Comparison of ENCODE assay signal across 2 fruit fly cellular contexts in the genomic region with DNA sequence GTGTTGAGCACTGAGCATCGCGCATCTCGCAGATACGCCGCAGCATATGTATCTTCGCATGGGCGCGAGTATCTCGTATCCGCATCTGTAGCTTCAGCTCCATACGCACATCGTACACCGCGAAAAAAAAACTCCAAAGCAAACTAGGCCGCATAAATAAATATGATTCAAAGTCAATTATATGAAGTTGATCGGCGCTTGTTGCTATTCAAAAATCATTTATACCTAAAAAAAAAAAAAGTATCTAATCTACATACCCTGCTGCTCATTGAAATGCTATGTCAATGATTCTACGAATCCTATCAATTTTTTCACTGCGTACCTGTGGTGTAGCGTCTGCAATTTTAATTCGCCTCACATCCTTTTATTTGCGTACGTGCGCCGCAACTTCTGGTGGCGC.
TF ChIP-seq lines count a peak whose summit lies in the region.

No protein-coding gene starts in this region.

TF ChIP-seq in whole organism, embryonic, 481 proteins besides CTCF, POLR2A, EP300 and RAD21 (continued from another document):
- TF ChIP-seq Side (GFP tag; optimal IDR thresholded peaks at IDR 0.05; lab: Kevin White, UChicago) (no peak), unc-4 (GFP tag; IDR thresholded peaks at IDR 0.05; lab: Robert Waterston, UW; ENCODE audit: partially characterized antibody) (no peak), unpg (GFP tag; optimal IDR thresholded peaks at IDR 0.05; lab: Kevin White, UChicago) (no peak), CG14050 (GFP tag; IDR thresholded peaks at IDR 0.05; lab: Robert Waterston, UW) (no peak), Med (GFP tag; lab: Kevin White, UChicago) (peak; percentile 30), Fer2 (tag; optimal IDR thresholded peaks at IDR 0.05; lab: Kevin White, UChicago) (no peak), Aef1 (GFP tag; IDR thresholded peaks at IDR 0.05; lab: Robert Waterston, UW) (no peak), bab2 (GFP tag; optimal IDR thresholded peaks at IDR 0.05; lab: Kevin White, UChicago) (no peak), bsh (GFP tag; optimal IDR thresholded peaks at IDR 0.05; lab: Kevin White, UChicago) (peak in 1 of 2 experiments; percentile 48), jumu (GFP tag; optimal IDR thresholded peaks at IDR 0.05; lab: Kevin White, UChicago) (no peak), hbn (GFP tag; IDR thresholded peaks at IDR 0.05; lab: Robert Waterston, UW; ENCODE audit: partially characterized antibody) (no peak), CG32767 (GFP tag; IDR thresholded peaks at IDR 0.05; lab: Robert Waterston, UW) (no peak), sug (tag; optimal IDR thresholded peaks at IDR 0.05; lab: Kevin White, UChicago) (no peak), Bgb (GFP tag; IDR thresholded peaks at IDR 0.05; lab: Robert Waterston, UW; ENCODE audit: partially characterized antibody) (no peak), Hr78 (GFP tag; optimal IDR thresholded peaks at IDR 0.05; lab: Kevin White, UChicago) (no peak), row (GFP tag; IDR thresholded peaks at IDR 0.05; lab: Robert Waterston, UW) (peak; percentile 29; the same call in 1 of the 3 replicates), CG31365 (tag; optimal IDR thresholded peaks at IDR 0.05; lab: Kevin White, UChicago) (no peak), Max (GFP tag; optimal IDR thresholded peaks at IDR 0.05; lab: Kevin White, UChicago) (no peak), sens (GFP tag; lab: Kevin White, UChicago) (peak; percentile 61), Doc3 (GFP tag; IDR thresholded peaks at IDR 0.05; lab: Robert Waterston, UW; ENCODE audit: partially characterized antibody) (no peak), gt (GFP tag; IDR thresholded peaks at IDR 0.05; lab: Robert Waterston, UW) (no peak)

TF ChIP-seq in whole organism, prepupa, 60 proteins besides CTCF, POLR2A, EP300 and RAD21 (continued from another document):
- TF ChIP-seq CG8632 (GFP tag; optimal IDR thresholded peaks at IDR 0.05; lab: Kevin White, UChicago) (peak; percentile 16), CG4318 (GFP tag; optimal IDR thresholded peaks at IDR 0.05; lab: Kevin White, UChicago) (peak; percentile 13), net (GFP tag; optimal IDR thresholded peaks at IDR 0.05; lab: Kevin White, UChicago) (peak; percentile 57), salr (GFP tag; optimal IDR thresholded peaks at IDR 0.05; lab: Kevin White, UChicago) (peak in 1 of 2 experiments; percentile 30), Sox102F (GFP tag; optimal IDR thresholded peaks at IDR 0.05; lab: Kevin White, UChicago) (peak; percentile 2), pdm3 (GFP tag; optimal IDR thresholded peaks at IDR 0.05; lab: Kevin White, UChicago) (peak; percentile 54), Lpt (GFP tag; optimal IDR thresholded peaks at IDR 0.05; lab: Kevin White, UChicago) (peak; percentile 46), CG32006 (GFP tag; optimal IDR thresholded peaks at IDR 0.05; lab: Kevin White, UChicago) (peak; percentile 60), CG6792 (GFP tag; optimal IDR thresholded peaks at IDR 0.05; lab: Kevin White, UChicago) (peak; percentile 38), vri (GFP tag; optimal IDR thresholded peaks at IDR 0.05; lab: Kevin White, UChicago) (no peak), fd59A (GFP tag; optimal IDR thresholded peaks at IDR 0.05; lab: Kevin White, UChicago) (peak; percentile 33), Blimp-1 (GFP tag; optimal IDR thresholded peaks at IDR 0.05; lab: Kevin White, UChicago) (no peak), spab (GFP tag; optimal IDR thresholded peaks at IDR 0.05; lab: Kevin White, UChicago) (peak; percentile 15), ss (GFP tag; optimal IDR thresholded peaks at IDR 0.05; lab: Kevin White, UChicago) (peak in 1 of 2 experiments; percentile 12), Eip78C (GFP tag; lab: Kevin White, UChicago) (peak; percentile 88), CG6276 (GFP tag; optimal IDR thresholded peaks at IDR 0.05; lab: Kevin White, UChicago) (peak; percentile 31), CG34406 (GFP tag; optimal IDR thresholded peaks at IDR 0.05; lab: Kevin White, UChicago) (peak; percentile 10), CG6808 (GFP tag; optimal IDR thresholded peaks at IDR 0.05; lab: Kevin White, UChicago) (no peak), CG10669 (GFP tag; optimal IDR thresholded peaks at IDR 0.05; lab: Kevin White, UChicago) (peak; percentile 39), eg (GFP tag; IDR thresholded peaks at IDR 0.05; lab: Robert Waterston, UW) (peak; percentile 50; the same call in 1 of the 3 replicates), fkh (GFP tag; optimal IDR thresholded peaks at IDR 0.05; lab: Kevin White, UChicago) (no peak), svp (GFP tag; lab: Kevin White, UChicago) (peak; percentile 33), dac (GFP tag; optimal IDR thresholded peaks at IDR 0.05; lab: Kevin White, UChicago) (peak; percentile 29), Ets21C (GFP tag; optimal IDR thresholded peaks at IDR 0.05; lab: Kevin White, UChicago) (no peak), Met (GFP tag; optimal IDR thresholded peaks at IDR 0.05; lab: Kevin White, UChicago) (peak; percentile 31), Ets96B (tag; optimal IDR thresholded peaks at IDR 0.05; lab: Kevin White, UChicago) (peak; percentile 24), cyc (GFP tag; optimal IDR thresholded peaks at IDR 0.05; lab: Kevin White, UChicago) (no peak), CG15336 (GFP tag; IDR thresholded peaks at IDR 0.05; lab: Robert Waterston, UW) (peak; percentile 61), Hr39 (GFP tag; optimal IDR thresholded peaks at IDR 0.05; lab: Kevin White, UChicago) (peak; percentile 23), Eip75B (GFP tag; optimal IDR thresholded peaks at IDR 0.05; lab: Kevin White, UChicago) (peak; percentile 53)
TF ChIP-seq in whole organism, prepupa: peak in this region for 39.
